Worm (Caenorhabditis elegans) whole organism, L2 larva: ENCODE measurements around the gene oxi-1.
A peak's percentile ranks its signal among the peaks of the same experiment; 100 is the strongest.

Source experiments
- C34F6.9 ChIP-seq: fragments of 150-350 bp; optimal IDR thresholded peaks from 2 replicates; lab custom pipeline; 2014; ENCODE audit warnings: missing biosample characterization, missing genetic modification characterization
- F13H6.1 ChIP-seq: sonication (generic microtip); optimal IDR thresholded peaks from 2 replicates; lab custom pipeline; 2016; ENCODE audit warnings: missing genetic modification characterization, missing compliant biosample characterization
- Y55F3AM.14 ChIP-seq: fragments of 200-800 bp; sonication (Bioruptor generic); optimal IDR thresholded peaks from 2 replicates; lab custom pipeline; 2018; ENCODE audit warnings: mild to moderate bottlenecking, missing genetic modification characterization, missing compliant biosample characterization
- ZK546.5 ChIP-seq: sonication (generic microtip); optimal IDR thresholded peaks from 2 replicates; lab custom pipeline; 2017; ENCODE audit warnings: missing biosample characterization, missing genetic modification characterization
- alr-1 ChIP-seq: fragments of 150-350 bp; optimal IDR thresholded peaks from 2 replicates; lab custom pipeline; 2014; ENCODE audit warnings: missing biosample characterization, missing genetic modification characterization
- aly-2 ChIP-seq: fragments of 150-350 bp; optimal IDR thresholded peaks from 2 replicates; lab custom pipeline; 2014; ENCODE audit warnings: missing biosample characterization, missing genetic modification characterization
- ama-1 ChIP-seq: fragments of 150-350 bp; optimal IDR thresholded peaks from 2 replicates; lab custom pipeline; 2018; ENCODE audit warnings: inconsistent platforms
- ceh-16 ChIP-seq: fragments of 150-350 bp; optimal IDR thresholded peaks from 2 replicates; lab custom pipeline; 2014; ENCODE audit warnings: missing biosample characterization, missing genetic modification characterization
- ceh-82 ChIP-seq: fragments of 150-350 bp; optimal IDR thresholded peaks from 2 replicates; lab custom pipeline; 2014; ENCODE audit warnings: missing biosample characterization, missing genetic modification characterization
- crh-2 ChIP-seq: sonication (generic microtip); optimal IDR thresholded peaks from 2 replicates; lab custom pipeline; 2017; ENCODE audit warnings: missing biosample characterization, missing genetic modification characterization
- dmd-4 ChIP-seq: sonication (generic microtip); optimal IDR thresholded peaks from 2 replicates; lab custom pipeline; 2017; ENCODE audit warnings: missing biosample characterization, missing genetic modification characterization
- elt-1 ChIP-seq: fragments of 150-350 bp; optimal IDR thresholded peaks from 2 replicates; lab custom pipeline; 2014; ENCODE audit warnings: missing biosample characterization, missing genetic modification characterization
- elt-3 ChIP-seq: sonication (generic microtip); optimal IDR thresholded peaks from 2 replicates; lab custom pipeline; 2017; ENCODE audit warnings: missing biosample characterization, missing genetic modification characterization
- fos-1 ChIP-seq: fragments of 150-350 bp; optimal IDR thresholded peaks from 2 replicates; lab custom pipeline; 2014; ENCODE audit warnings: missing biosample characterization, missing genetic modification characterization
- gmeb-1 ChIP-seq: fragments of 150-350 bp; optimal IDR thresholded peaks from 2 replicates; lab custom pipeline; 2014; ENCODE audit warnings: missing biosample characterization, missing genetic modification characterization
- lin-11 ChIP-seq: fragments of 150-350 bp; sonication (generic microtip); optimal IDR thresholded peaks from 2 replicates; lab custom pipeline; 2014; ENCODE audit warnings: missing biosample characterization, missing genetic modification characterization, inconsistent platforms, mixed read lengths
- lin-13 ChIP-seq: fragments of 150-350 bp; optimal IDR thresholded peaks from 2 replicates; lab custom pipeline; 2014; ENCODE audit warnings: missing biosample characterization, missing genetic modification reagents, missing genetic modification characterization
- lin-39 ChIP-seq: fragments of 150-350 bp; optimal IDR thresholded peaks from 2 replicates; lab custom pipeline; 2014; ENCODE audit warnings: missing biosample characterization, missing genetic modification reagents, missing genetic modification characterization
- lsy-2 ChIP-seq, 2 experiments: fragments of 150-350 bp in 1 of 2; sonication (generic microtip) in 1 of 2; optimal IDR thresholded peaks; 2 replicates each; lab custom pipeline; 2014 to 2017; ENCODE audit warnings: missing biosample characterization in 2 of 2, missing genetic modification characterization in 2 of 2
- mab-5 ChIP-seq: fragments of 150-350 bp; optimal IDR thresholded peaks from 2 replicates; lab custom pipeline; 2014; ENCODE audit warnings: missing biosample characterization, missing genetic modification characterization
- mbf-1 ChIP-seq: sonication (generic microtip); optimal IDR thresholded peaks from 2 replicates; lab custom pipeline; 2017; ENCODE audit warnings: missing biosample characterization, missing genetic modification characterization
- mdl-1 ChIP-seq, 2 experiments: fragments of 150-350 bp in 1 of 2; sonication (generic microtip) in 1 of 2; optimal IDR thresholded peaks; 2 replicates each; lab custom pipeline; 2017; ENCODE audit warnings: missing biosample characterization in 2 of 2, missing genetic modification characterization in 2 of 2
- nhr-10 ChIP-seq: sonication (generic microtip); optimal IDR thresholded peaks from 2 replicates; lab custom pipeline; 2017; ENCODE audit warnings: missing biosample characterization, missing genetic modification characterization
- nhr-11 ChIP-seq: fragments of 150-350 bp; optimal IDR thresholded peaks from 2 replicates; lab custom pipeline; 2014; ENCODE audit warnings: missing biosample characterization, missing genetic modification characterization
- nhr-12 ChIP-seq: fragments of 150-350 bp; optimal IDR thresholded peaks from 2 replicates; lab custom pipeline; 2014; ENCODE audit warnings: missing biosample characterization, missing genetic modification characterization
- nhr-129 ChIP-seq: fragments of 150-350 bp; optimal IDR thresholded peaks from 2 replicates; lab custom pipeline; 2014; ENCODE audit warnings: missing biosample characterization, missing genetic modification characterization
- nhr-21 ChIP-seq: fragments of 150-350 bp; optimal IDR thresholded peaks from 2 replicates; lab custom pipeline; 2014; ENCODE audit warnings: missing biosample characterization, missing genetic modification characterization
- nhr-23 ChIP-seq: fragments of 150-350 bp; optimal IDR thresholded peaks from 2 replicates; lab custom pipeline; 2014; ENCODE audit warnings: missing biosample characterization, missing genetic modification reagents, missing genetic modification characterization
- nhr-25 ChIP-seq: fragments of 150-350 bp; sonication (generic microtip); optimal IDR thresholded peaks from 3 replicates; lab custom pipeline; 2014; ENCODE audit warnings: missing biosample characterization, missing genetic modification characterization
- nhr-6 ChIP-seq: fragments of 150-350 bp; optimal IDR thresholded peaks from 2 replicates; lab custom pipeline; 2014; ENCODE audit warnings: missing biosample characterization, missing genetic modification characterization
- nhr-77 ChIP-seq: fragments of 150-350 bp; optimal IDR thresholded peaks from 2 replicates; lab custom pipeline; 2014; ENCODE audit warnings: missing biosample characterization, missing genetic modification characterization
- peb-1 ChIP-seq: fragments of 150-350 bp; optimal IDR thresholded peaks from 2 replicates; lab custom pipeline; 2014; ENCODE audit warnings: missing biosample characterization, missing genetic modification characterization
- sem-4 ChIP-seq: fragments of 150-350 bp; optimal IDR thresholded peaks from 2 replicates; lab custom pipeline; 2014; ENCODE audit warnings: missing biosample characterization, missing genetic modification reagents, missing genetic modification characterization
- sma-3 ChIP-seq: sonication (generic microtip); optimal IDR thresholded peaks from 2 replicates; lab custom pipeline; 2016; ENCODE audit warnings: missing genetic modification reagents, missing genetic modification characterization, missing compliant biosample characterization
- snpc-4 ChIP-seq: fragments of 150-350 bp; optimal IDR thresholded peaks from 2 replicates; lab custom pipeline; 2014; ENCODE audit warnings: missing biosample characterization, missing genetic modification characterization
- unc-55 ChIP-seq: fragments of 150-350 bp; sonication (generic microtip); optimal IDR thresholded peaks from 3 replicates; lab custom pipeline; 2014; ENCODE audit warnings: missing biosample characterization, missing genetic modification reagents, missing genetic modification characterization
- unc-62 ChIP-seq: fragments of 150-350 bp; optimal IDR thresholded peaks from 2 replicates; lab custom pipeline; 2014; ENCODE audit warnings: missing biosample characterization, missing genetic modification reagents, missing genetic modification characterization
- ztf-11 ChIP-seq: sonication (generic microtip); optimal IDR thresholded peaks from 2 replicates; lab custom pipeline; 2017; ENCODE audit warnings: missing biosample characterization, missing genetic modification characterization
- ztf-4 ChIP-seq: fragments of 150-350 bp; optimal IDR thresholded peaks from 2 replicates; lab custom pipeline; 2014; ENCODE audit warnings: missing biosample characterization, missing genetic modification characterization

Gene oxi-1

DNA sequence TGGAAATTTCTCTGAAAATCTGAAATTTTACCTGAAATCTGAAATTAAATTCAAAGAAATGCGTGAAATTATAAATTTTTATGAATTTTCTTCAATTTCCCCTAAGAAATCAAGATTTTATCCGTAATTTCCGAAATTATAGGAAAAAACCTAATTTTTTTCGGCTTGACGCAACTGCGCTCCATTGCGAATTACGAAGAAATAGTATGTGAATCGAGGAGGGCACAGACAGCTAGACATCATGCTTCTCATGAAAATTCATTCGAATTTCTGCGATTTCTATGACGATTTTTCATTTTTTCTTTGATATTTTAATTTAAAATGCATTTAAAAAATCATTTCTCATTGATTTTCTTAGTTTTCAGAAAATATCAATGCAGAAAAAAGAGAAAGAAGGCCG lies 23.9 kb downstream of the oxi-1 start (continued):
- TF ChIP-seq ceh-82 (tag; lab: Kevin White, UChicago) (no peak), nhr-6 (tag; lab: Kevin White, UChicago) (peak; percentile 74), unc-55 (GFP tag; lab: Kevin White, UChicago) (peak; percentile 82), lin-13 (GFP tag; lab: Kevin White, UChicago) (peak; percentile 62)

ce11 chrIII:10888824-10889223 lies 30.7 kb downstream of the oxi-1 start:
- TF ChIP-seq ceh-16 (tag; lab: Kevin White, UChicago): no peak
- no peak for TF ChIP-seq nhr-12 (tag; lab: Kevin White, UChicago)
- TF ChIP-seq nhr-11 (tag; lab: Kevin White, UChicago): no peak
- TF ChIP-seq C34F6.9: no peak
- TF ChIP-seq nhr-21 (tag; lab: Kevin White, UChicago): no peak
- TF ChIP-seq nhr-23 (tag; lab: Kevin White, UChicago): no peak
- no peak for TF ChIP-seq crh-2 (tag; lab: Kevin White, UChicago)
- no peak for TF ChIP-seq ama-1 (lab: Kevin White, UChicago)
- no peak for TF ChIP-seq sma-3
- no peak for TF ChIP-seq peb-1 (tag; lab: Kevin White, UChicago)
- TF ChIP-seq unc-55 (GFP tag; lab: Kevin White, UChicago): no peak
- no peak for TF ChIP-seq unc-62

DNA sequence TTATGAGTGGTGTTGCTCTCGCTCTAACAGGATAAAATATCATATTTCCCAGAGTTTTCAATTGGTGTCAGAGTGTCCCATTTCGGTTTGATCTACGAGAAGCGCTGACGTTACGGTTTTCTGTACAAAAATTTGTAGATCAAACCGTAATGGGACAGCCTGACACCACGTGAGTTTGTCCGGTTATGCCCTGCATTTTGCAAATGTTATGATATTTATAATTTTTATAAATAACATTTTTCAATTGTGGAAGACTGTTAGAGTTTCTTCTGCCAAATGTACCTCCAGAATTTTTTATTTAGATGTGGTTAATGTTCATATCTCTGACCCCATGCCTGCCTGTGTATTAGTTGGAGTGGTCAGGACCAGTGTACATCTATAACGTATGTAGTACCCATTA lies 36.1 kb downstream of the oxi-1 start, which contains the start of gene fbxb-87:
TSS of gene fbxb-87 (plus strand) at position 301 of the 400 bp plus-strand sequence.
- no peak for TF ChIP-seq aly-2
- no peak for TF ChIP-seq snpc-4
- TF ChIP-seq ztf-11 (tag; lab: Kevin White, UChicago): no peak
- TF ChIP-seq nhr-12 (tag; lab: Kevin White, UChicago): no peak
- TF ChIP-seq fos-1: no peak
- no peak for TF ChIP-seq lin-13 (GFP tag; lab: Kevin White, UChicago)
- no peak for TF ChIP-seq nhr-129 (tag; lab: Kevin White, UChicago)
- no peak for TF ChIP-seq gmeb-1 (tag; lab: Kevin White, UChicago)
- no peak for TF ChIP-seq mab-5 (tag; lab: Kevin White, UChicago)
- TF ChIP-seq, all 48 proteins: peak for 0

ce11 chrIII:10895817-10896413 lies 37.8 kb downstream of the oxi-1 start, which contains the start of gene com-1:
com-1 (plus strand) TSS chrIII:10896363.
- no peak for TF ChIP-seq lin-11 (tag; lab: Kevin White, UChicago)
- TF ChIP-seq sem-4 (tag; lab: Kevin White, UChicago): no peak
- no peak for TF ChIP-seq snpc-4
- no peak for TF ChIP-seq elt-3 (tag; lab: Kevin White, UChicago)
- no peak for TF ChIP-seq aly-2
- no peak for TF ChIP-seq mdl-1 (tag; optimal IDR thresholded peaks at IDR 0.05; lab: Kevin White, UChicago)
- TF ChIP-seq ztf-11 (tag; lab: Kevin White, UChicago): no peak
- peak; percentile 57 for TF ChIP-seq gmeb-1 (tag; lab: Kevin White, UChicago)
- TF ChIP-seq lin-39 (tag; lab: Kevin White, UChicago): no peak
- TF ChIP-seq lin-13 (GFP tag; lab: Kevin White, UChicago): peak; percentile 41
- TF ChIP-seq F13H6.1 (tag; lab: Kevin White, UChicago): no peak
- TF ChIP-seq lsy-2 (tag; optimal IDR thresholded peaks at IDR 0.05; lab: Kevin White, UChicago): peak in 1 of 2 experiments; percentile 66
- TF ChIP-seq unc-55 (GFP tag; lab: Kevin White, UChicago): peak; percentile 68
- TF ChIP-seq C34F6.9: peak; percentile 62
- TF ChIP-seq, all 48 proteins: peak for 5

- TF ChIP-seq nhr-129 (tag; lab: Kevin White, UChicago) (no peak), lsy-2 (tag; optimal IDR thresholded peaks at IDR 0.05; lab: Kevin White, UChicago) (no peak)
Observed at ce11 chrIII:10902341-10902740, 44.3 kb downstream of the oxi-1 start, which contains the start of gene unc-119. unc-119 (plus strand) TSS chrIII:10902641.

DNA sequence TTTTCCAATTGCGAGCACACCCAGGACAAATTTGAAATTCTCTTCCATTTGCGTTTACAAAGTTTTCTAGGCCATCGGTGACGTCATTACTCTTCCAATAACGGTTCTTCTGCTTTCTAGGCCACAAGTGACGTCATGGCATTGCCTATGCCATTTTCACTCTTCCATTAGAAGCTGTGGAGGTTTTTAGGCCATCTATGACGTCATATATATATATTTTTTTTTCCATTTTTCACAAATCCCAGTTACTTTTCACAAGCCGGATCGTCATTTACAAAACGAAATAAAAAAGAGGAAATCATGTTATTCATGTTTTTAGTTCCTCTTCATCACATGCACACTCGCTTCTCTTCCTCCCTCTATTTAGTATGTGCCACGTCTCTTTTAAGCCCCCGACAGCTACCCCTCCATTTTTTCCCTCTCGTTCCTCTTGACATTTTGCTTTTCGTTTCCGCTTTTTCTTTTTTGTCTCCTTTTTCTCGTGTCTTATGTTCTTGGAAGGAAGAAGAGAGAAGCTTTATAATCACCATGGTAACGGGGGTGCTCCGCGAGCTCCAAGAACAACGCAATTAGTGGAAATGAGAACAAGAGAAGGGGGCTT lies 45.0 kb downstream of the oxi-1 start:
- TF ChIP-seq ztf-4 (tag; lab: Kevin White, UChicago): no peak
- TF ChIP-seq ztf-11 (tag; lab: Kevin White, UChicago): no peak
- no peak for TF ChIP-seq ceh-16 (tag; lab: Kevin White, UChicago)
- TF ChIP-seq lsy-2 (tag; optimal IDR thresholded peaks at IDR 0.05; lab: Kevin White, UChicago): peak in 1 of 2 experiments; percentile 52
- TF ChIP-seq alr-1: no peak
- no peak for TF ChIP-seq nhr-10 (tag; lab: Kevin White, UChicago)
- TF ChIP-seq sma-3: no peak
- TF ChIP-seq nhr-11 (tag; lab: Kevin White, UChicago): no peak
- no peak for TF ChIP-seq unc-62
- no peak for TF ChIP-seq Y55F3AM.14 (GFP tag; lab: Kevin White, UChicago)
- peak in 1 of 2 experiments; percentile 12 for TF ChIP-seq mdl-1 (tag; optimal IDR thresholded peaks at IDR 0.05; lab: Kevin White, UChicago)
- TF ChIP-seq fos-1: no peak
- peak; percentile 20 for TF ChIP-seq lin-11 (tag; lab: Kevin White, UChicago)
- no peak for TF ChIP-seq nhr-77 (tag; lab: Kevin White, UChicago)
- no peak for TF ChIP-seq nhr-23 (tag; lab: Kevin White, UChicago)
- no peak for TF ChIP-seq mbf-1 (tag; lab: Kevin White, UChicago)
- no peak for TF ChIP-seq ama-1 (lab: Kevin White, UChicago)
- TF ChIP-seq mab-5 (tag; lab: Kevin White, UChicago): no peak
- TF ChIP-seq elt-1 (tag; lab: Kevin White, UChicago): no peak
- TF ChIP-seq F13H6.1 (tag; lab: Kevin White, UChicago): no peak
- TF ChIP-seq nhr-25 (tag; lab: Kevin White, UChicago): no peak
- no peak for TF ChIP-seq dmd-4 (tag; lab: Kevin White, UChicago)
- TF ChIP-seq peb-1 (tag; lab: Kevin White, UChicago): no peak
- TF ChIP-seq ZK546.5 (tag; lab: Kevin White, UChicago): no peak
- TF ChIP-seq ceh-82 (tag; lab: Kevin White, UChicago): no peak
